Worm (Caenorhabditis elegans): ENCODE measurements around the gene T04A6.3.

T04A6.3 gene

DNA sequence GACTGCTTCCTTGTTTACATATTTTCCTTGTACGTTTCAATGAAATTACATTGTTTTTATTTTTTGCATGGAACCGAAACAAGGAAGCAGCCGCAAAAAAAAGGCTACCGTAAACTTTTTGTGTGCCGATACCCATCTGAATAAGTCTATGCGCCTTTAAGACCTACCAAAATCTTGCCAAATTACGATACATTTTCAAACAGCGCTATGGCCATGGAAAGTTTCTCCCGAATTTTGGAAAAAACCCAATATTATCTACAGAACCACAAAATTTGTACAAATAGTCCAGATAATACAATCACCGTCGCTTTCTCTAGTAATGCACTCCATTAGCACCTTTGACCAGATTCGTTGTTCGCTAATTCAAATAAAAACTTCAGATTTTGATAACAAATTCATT, 36.4 kb downstream of the T04A6.3 start:
- TF ChIP-seq jun-1 (tag; optimal IDR thresholded peaks at IDR 0.05) (no peak), nhr-77 (tag; optimal IDR thresholded peaks at IDR 0.05) (peak; percentile 7)

DNA sequence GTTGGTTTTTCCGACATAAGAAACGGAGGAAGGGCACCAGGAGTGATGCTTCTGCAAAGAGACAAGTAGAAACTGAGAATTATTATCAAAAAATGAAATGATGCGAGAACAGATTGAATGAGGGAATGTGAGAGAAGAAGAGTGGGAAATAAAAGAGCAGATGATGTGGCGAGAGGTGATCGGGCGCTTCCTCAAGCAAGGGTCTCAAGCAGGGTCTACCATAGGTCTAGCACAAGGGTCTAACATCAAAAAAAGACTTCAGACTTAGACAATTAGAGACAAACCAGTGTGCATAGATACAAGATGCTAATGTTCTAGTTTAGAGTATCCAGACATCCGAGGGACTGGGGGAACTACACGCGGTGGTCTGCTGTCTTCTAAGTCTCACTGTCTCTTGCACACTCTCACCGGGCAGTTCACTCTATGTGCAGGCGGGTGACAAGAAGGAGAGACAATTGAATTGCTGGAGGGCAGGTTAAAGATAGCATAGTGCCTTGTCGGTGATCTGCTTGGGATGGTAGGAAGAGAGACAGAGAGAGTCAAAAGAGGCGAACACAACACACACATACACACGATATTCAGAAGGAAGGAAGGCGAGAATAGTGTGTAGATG, 37.9 kb downstream of the T04A6.3 start, which contains the start of gene R13A5.7:
TSS of gene R13A5.7 (minus strand) at position 51 of the 613 bp plus-strand sequence.
- TF ChIP-seq nhr-76 (tag; optimal IDR thresholded peaks at IDR 0.05): no peak
- peak; percentile 77 for TF ChIP-seq elt-2 (tag; optimal IDR thresholded peaks at IDR 0.05)
- peak; percentile 48 for TF ChIP-seq lin-15B (tag; optimal IDR thresholded peaks at IDR 0.05)
- peak; percentile 88 for TF ChIP-seq nfya-1 (tag; optimal IDR thresholded peaks at IDR 0.05; ENCODE audit: insufficient read depth)
- TF ChIP-seq mml-1 (tag; optimal IDR thresholded peaks at IDR 0.05): no peak
- TF ChIP-seq nhr-11 (tag; optimal IDR thresholded peaks at IDR 0.05): peak; percentile 39
- TF ChIP-seq lin-39 (tag; optimal IDR thresholded peaks at IDR 0.05): peak; percentile 50
- no peak for TF ChIP-seq zag-1 (tag; optimal IDR thresholded peaks at IDR 0.05)
- peak; percentile 4 for TF ChIP-seq ceh-82 (tag; optimal IDR thresholded peaks at IDR 0.05)
- TF ChIP-seq sea-2 (GFP tag; optimal IDR thresholded peaks at IDR 0.05): no peak
- TF ChIP-seq fkh-10 (GFP tag; optimal IDR thresholded peaks at IDR 0.05): no peak
- peak; percentile 43 for TF ChIP-seq skn-1 (tag; optimal IDR thresholded peaks at IDR 0.05)
- peak; percentile 80 for TF ChIP-seq mdl-1 (tag; optimal IDR thresholded peaks at IDR 0.05)
- no peak for TF ChIP-seq ztf-11 (tag; optimal IDR thresholded peaks at IDR 0.05)
- TF ChIP-seq egl-5 (tag; optimal IDR thresholded peaks at IDR 0.05): peak; percentile 47
- peak; percentile 20 for TF ChIP-seq elt-1 (tag; optimal IDR thresholded peaks at IDR 0.05)
- peak; percentile 64 for TF ChIP-seq unc-62 (GFP tag; optimal IDR thresholded peaks at IDR 0.05)
- TF ChIP-seq eor-1 (tag; optimal IDR thresholded peaks at IDR 0.05): no peak
- TF ChIP-seq lsy-12 (tag; optimal IDR thresholded peaks at IDR 0.05): peak; percentile 24
- TF ChIP-seq nhr-67 (tag; optimal IDR thresholded peaks at IDR 0.05): no peak
- no peak for TF ChIP-seq ceh-9 (tag; optimal IDR thresholded peaks at IDR 0.05)
- no peak for TF ChIP-seq ztf-4 (tag; optimal IDR thresholded peaks at IDR 0.05)
- no peak for TF ChIP-seq nhr-237 (tag; optimal IDR thresholded peaks at IDR 0.05)
- no peak for TF ChIP-seq unc-39 (tag; optimal IDR thresholded peaks at IDR 0.05)
- TF ChIP-seq nhr-28 (tag; optimal IDR thresholded peaks at IDR 0.05): no peak
- TF ChIP-seq snpc-4 (tag; optimal IDR thresholded peaks at IDR 0.05): peak; percentile 69
- TF ChIP-seq hmg-11 (tag; optimal IDR thresholded peaks at IDR 0.05): peak; percentile 91
- no peak for TF ChIP-seq ZK546.5 (tag; optimal IDR thresholded peaks at IDR 0.05)
- no peak for TF ChIP-seq aly-2 (tag; optimal IDR thresholded peaks at IDR 0.05)
- peak; percentile 71 for TF ChIP-seq ceh-28 (tag; optimal IDR thresholded peaks at IDR 0.05)
- TF ChIP-seq nhr-77 (tag; optimal IDR thresholded peaks at IDR 0.05): no peak
- no peak for TF ChIP-seq fkh-2 (tag; optimal IDR thresholded peaks at IDR 0.05)
- TF ChIP-seq daf-12 (tag; optimal IDR thresholded peaks at IDR 0.05): no peak
- peak; percentile 48 for TF ChIP-seq nhr-25 (tag; optimal IDR thresholded peaks at IDR 0.05)
- TF ChIP-seq ama-1 (optimal IDR thresholded peaks at IDR 0.05): no peak
- TF ChIP-seq elt-3 (tag; optimal IDR thresholded peaks at IDR 0.05): no peak
- TF ChIP-seq tbx-2 (tag; optimal IDR thresholded peaks at IDR 0.05): peak; percentile 46
- no peak for TF ChIP-seq nhr-12 (tag; optimal IDR thresholded peaks at IDR 0.05)
- TF ChIP-seq pha-4 (tag; optimal IDR thresholded peaks at IDR 0.05): peak; percentile 88
- no peak for TF ChIP-seq ceh-16 (tag; optimal IDR thresholded peaks at IDR 0.05)
- TF ChIP-seq nhr-43 (tag; optimal IDR thresholded peaks at IDR 0.05; ENCODE audit: poor library complexity, severe bottlenecking): peak; percentile 72
- TF ChIP-seq egl-27 (tag; optimal IDR thresholded peaks at IDR 0.05): peak; percentile 67
- TF ChIP-seq fos-1 (tag; optimal IDR thresholded peaks at IDR 0.05): no peak
- TF ChIP-seq jun-1 (tag; optimal IDR thresholded peaks at IDR 0.05): peak; percentile 80
- TF ChIP-seq R02D3.7 (tag; optimal IDR thresholded peaks at IDR 0.05): peak; percentile 39
- peak; percentile 76 for TF ChIP-seq nhr-23 (tag; optimal IDR thresholded peaks at IDR 0.05)
- TF ChIP-seq pqm-1 (tag; optimal IDR thresholded peaks at IDR 0.05): peak; percentile 55
